Worm (Caenorhabditis elegans) whole organism, L1 larva: ENCODE data around the gene srv-5.
A peak's percentile ranks its signal among the peaks of the same experiment; 100 is the strongest.

Experiments
- C04F5.9 ChIP-seq: sonication (generic microtip); optimal IDR thresholded peaks from 2 replicates; lab custom pipeline; 2016; ENCODE audit warnings: missing genetic modification characterization, missing compliant biosample characterization
- C34B4.2 ChIP-seq: sonication (generic microtip); optimal IDR thresholded peaks from 2 replicates; lab custom pipeline; 2017; ENCODE audit warnings: mild to moderate bottlenecking, missing genetic modification characterization, missing compliant biosample characterization
- ama-1 ChIP-seq: fragments of 150-350 bp; optimal IDR thresholded peaks from 2 replicates; lab custom pipeline; 2014
- blmp-1 ChIP-seq: fragments of 150-350 bp; optimal IDR thresholded peaks from 2 replicates; lab custom pipeline; 2014; ENCODE audit warnings: missing biosample characterization, missing genetic modification characterization
- ceh-82 ChIP-seq, 3 experiments: fragments of 150-350 bp in 1 of 3; sonication (generic microtip) in 2 of 3; optimal IDR thresholded peaks; 2 replicates each; lab custom pipeline; 2014 to 2017; ENCODE audit warnings: missing biosample characterization in 3 of 3, missing genetic modification characterization in 3 of 3
- ceh-88 ChIP-seq: fragments of 200-800 bp; sonication (Bioruptor generic); IDR thresholded peaks from 2 replicates; pipeline ENCODE4 v1.3.6; 2022; ENCODE audit warnings: missing genetic modification characterization, missing compliant biosample characterization
- ceh-90 ChIP-seq: sonication (generic microtip); optimal IDR thresholded peaks from 2 replicates; lab custom pipeline; 2016; ENCODE audit warnings: missing genetic modification characterization, missing compliant biosample characterization
- dsc-1 ChIP-seq: sonication (generic microtip); optimal IDR thresholded peaks from 2 replicates; lab custom pipeline; 2016; ENCODE audit warnings: mild to moderate bottlenecking, missing genetic modification characterization, missing compliant biosample characterization
- efl-1 ChIP-seq, 4 experiments: fragments of 150-350 bp; optimal IDR thresholded peaks in 3 of 4; peaks in 1 of 4; 1 replicate in 1 of 4; 2 replicates in 3 of 4; lab custom pipeline; 2014; ENCODE audit warnings: missing biosample characterization in 2 of 4, missing genetic modification characterization in 2 of 4, missing genetic modification reagents in 2 of 4
- egl-13 ChIP-seq: sonication (generic microtip); optimal IDR thresholded peaks from 2 replicates; lab custom pipeline; 2016; ENCODE audit warnings: missing genotype, missing genetic modification reagents, missing genetic modification characterization, missing compliant biosample characterization
- elt-2 ChIP-seq: sonication (generic microtip); optimal IDR thresholded peaks from 2 replicates; lab custom pipeline; 2016; ENCODE audit warnings: missing genetic modification characterization, mild to moderate bottlenecking, inconsistent platforms, missing compliant biosample characterization, missing genetic modification reagents
- ets-5 ChIP-seq: fragments of 200-800 bp; sonication (Bioruptor generic); IDR thresholded peaks from 2 replicates; pipeline ENCODE4 v1.3.6; 2022; ENCODE audit warnings: missing genetic modification characterization, missing compliant biosample characterization
- fkh-10 ChIP-seq: sonication (generic microtip); optimal IDR thresholded peaks from 2 replicates; lab custom pipeline; 2017; ENCODE audit warnings: missing biosample characterization, missing genetic modification reagents, missing genetic modification characterization
- fkh-4 ChIP-seq: sonication (generic microtip); optimal IDR thresholded peaks from 2 replicates; lab custom pipeline; 2016; ENCODE audit warnings: missing compliant biosample characterization, missing genetic modification characterization, borderline replicate concordance
- fos-1 ChIP-seq: fragments of 150-350 bp; optimal IDR thresholded peaks from 2 replicates; lab custom pipeline; 2014; ENCODE audit warnings: missing biosample characterization, missing genetic modification characterization
- hpl-2 ChIP-seq: fragments of 150-350 bp; optimal IDR thresholded peaks from 2 replicates; lab custom pipeline; 2014; ENCODE audit warnings: missing biosample characterization, missing genetic modification reagents, missing genetic modification characterization
- jun-1 ChIP-seq: fragments of 150-350 bp; optimal IDR thresholded peaks from 2 replicates; lab custom pipeline; 2014; ENCODE audit warnings: missing biosample characterization, missing genetic modification reagents, missing genetic modification characterization
- lin-13 ChIP-seq: fragments of 150-350 bp; optimal IDR thresholded peaks from 2 replicates; lab custom pipeline; 2014; ENCODE audit warnings: missing biosample characterization, missing genetic modification reagents, missing genetic modification characterization
- lin-14 ChIP-seq: fragments of 200-800 bp; sonication (Bioruptor generic); optimal IDR thresholded peaks from 2 replicates; lab custom pipeline; 2018; ENCODE audit warnings: mild to moderate bottlenecking, missing genetic modification characterization, moderate library complexity, missing compliant biosample characterization
- lin-35 ChIP-seq, 2 experiments: fragments of 150-350 bp; optimal IDR thresholded peaks; 2 replicates each; lab custom pipeline; 2014; ENCODE audit warnings: missing biosample characterization in 2 of 2, missing genetic modification characterization in 2 of 2, missing genetic modification reagents in 2 of 2
- lin-39 ChIP-seq: fragments of 150-350 bp; optimal IDR thresholded peaks from 2 replicates; lab custom pipeline; 2014; ENCODE audit warnings: missing biosample characterization, missing genetic modification reagents, missing genetic modification characterization
- lsy-2 ChIP-seq, 2 experiments: fragments of 150-350 bp; optimal IDR thresholded peaks; 2 replicates each; lab custom pipeline; 2014; ENCODE audit warnings: missing biosample characterization in 2 of 2, missing genetic modification characterization in 2 of 2
- mdl-1 ChIP-seq, 2 experiments: fragments of 150-350 bp; optimal IDR thresholded peaks; 2 replicates each; lab custom pipeline; 2014 to 2017; ENCODE audit warnings: missing biosample characterization in 2 of 2, missing genetic modification characterization in 2 of 2, inconsistent platforms in 1 of 2
- nhr-11 ChIP-seq: fragments of 150-350 bp; optimal IDR thresholded peaks from 2 replicates; lab custom pipeline; 2014; ENCODE audit warnings: missing biosample characterization, missing genetic modification characterization
- nhr-19 ChIP-seq: fragments of 200-800 bp; sonication (Bioruptor generic); conservative IDR thresholded peaks from 2 replicates; pipeline ENCODE4 v1.3.6; 2022; ENCODE audit warnings: missing genetic modification characterization, missing compliant biosample characterization
- nhr-20 ChIP-seq: sonication (generic microtip); optimal IDR thresholded peaks from 2 replicates; lab custom pipeline; 2016; ENCODE audit warnings: mild to moderate bottlenecking, missing genetic modification characterization, missing compliant biosample characterization
- nhr-71 ChIP-seq: sonication (generic microtip); optimal IDR thresholded peaks from 2 replicates; lab custom pipeline; 2016; ENCODE audit warnings: mild to moderate bottlenecking, missing genetic modification characterization, moderate library complexity, missing compliant biosample characterization
- nhr-90 ChIP-seq: sonication (generic microtip); optimal IDR thresholded peaks from 2 replicates; lab custom pipeline; 2016; ENCODE audit warnings: mild to moderate bottlenecking, missing genetic modification characterization, missing compliant biosample characterization; ENCODE audit not compliant: poor library complexity
- pqm-1 ChIP-seq: sonication (generic microtip); optimal IDR thresholded peaks from 3 replicates; lab custom pipeline; 2017; ENCODE audit warnings: missing biosample characterization, missing genetic modification characterization
- rnt-1 ChIP-seq: sonication (generic microtip); optimal IDR thresholded peaks from 2 replicates; lab custom pipeline; 2016; ENCODE audit warnings: mild to moderate bottlenecking, missing genetic modification characterization, moderate library complexity, missing compliant biosample characterization
- snu-23 ChIP-seq: sonication (generic microtip); optimal IDR thresholded peaks from 2 replicates; lab custom pipeline; 2016; ENCODE audit warnings: missing genetic modification characterization, missing compliant biosample characterization
- sptf-1 ChIP-seq: fragments of 150-350 bp; optimal IDR thresholded peaks from 2 replicates; lab custom pipeline; 2014; ENCODE audit warnings: missing biosample characterization, missing genetic modification characterization
- sup-37 ChIP-seq: fragments of 200-800 bp; sonication (Bioruptor generic); optimal IDR thresholded peaks from 2 replicates; lab custom pipeline; 2018; ENCODE audit warnings: mild to moderate bottlenecking, missing genetic modification characterization, missing compliant biosample characterization
- tlp-1 ChIP-seq: fragments of 150-350 bp; optimal IDR thresholded peaks from 2 replicates; lab custom pipeline; 2014; ENCODE audit warnings: missing biosample characterization, missing genetic modification characterization
- unc-130 ChIP-seq: fragments of 150-350 bp; optimal IDR thresholded peaks from 2 replicates; lab custom pipeline; 2017; ENCODE audit warnings: missing biosample characterization, missing genetic modification characterization, inconsistent platforms
- unc-62 ChIP-seq: fragments of 150-350 bp; optimal IDR thresholded peaks from 2 replicates; lab custom pipeline; 2014; ENCODE audit warnings: missing biosample characterization, missing genetic modification reagents, missing genetic modification characterization
- unc-86 ChIP-seq: sonication (generic microtip); optimal IDR thresholded peaks from 2 replicates; lab custom pipeline; 2016; ENCODE audit warnings: missing genetic modification characterization, missing compliant biosample characterization
- vab-15 ChIP-seq: sonication (generic microtip); optimal IDR thresholded peaks from 2 replicates; lab custom pipeline; 2017; ENCODE audit warnings: missing genotype, mild to moderate bottlenecking, missing genetic modification characterization, missing compliant biosample characterization

Gene srv-5

DNA sequence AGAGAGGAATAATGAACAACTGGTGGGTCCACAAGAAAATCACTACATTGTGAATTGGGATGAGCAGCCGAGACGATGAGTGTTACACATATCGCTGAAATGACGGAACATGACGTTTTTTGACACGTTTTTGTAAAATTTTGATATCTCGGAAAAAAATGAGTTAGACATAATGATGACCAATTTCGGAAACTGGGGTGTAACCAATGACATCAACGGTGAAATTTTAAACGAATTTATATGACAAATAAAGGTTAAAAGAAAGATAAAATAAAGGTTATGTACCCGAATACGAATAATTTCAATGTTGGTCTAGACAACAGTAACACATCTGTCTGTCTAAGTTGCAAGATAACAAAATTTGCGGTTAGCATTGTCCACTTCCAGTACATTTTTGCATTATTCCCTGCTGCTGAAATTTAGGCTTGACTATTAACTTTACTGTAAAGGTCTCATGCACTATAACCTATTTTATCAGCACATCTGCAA, 27.2 kb downstream of the srv-5 start, which contains the start of the genes twk-28 and ets-9:
TSS of gene twk-28 (minus strand) at position 51 of the 489 bp plus-strand sequence.
TSS of gene ets-9 (plus strand) at position 410 of the 489 bp plus-strand sequence.
- no peak for TF ChIP-seq vab-15
- no peak for TF ChIP-seq snu-23 (GFP tag; lab: Kevin White, UChicago)
- TF ChIP-seq rnt-1 = peak; percentile 30

DNA sequence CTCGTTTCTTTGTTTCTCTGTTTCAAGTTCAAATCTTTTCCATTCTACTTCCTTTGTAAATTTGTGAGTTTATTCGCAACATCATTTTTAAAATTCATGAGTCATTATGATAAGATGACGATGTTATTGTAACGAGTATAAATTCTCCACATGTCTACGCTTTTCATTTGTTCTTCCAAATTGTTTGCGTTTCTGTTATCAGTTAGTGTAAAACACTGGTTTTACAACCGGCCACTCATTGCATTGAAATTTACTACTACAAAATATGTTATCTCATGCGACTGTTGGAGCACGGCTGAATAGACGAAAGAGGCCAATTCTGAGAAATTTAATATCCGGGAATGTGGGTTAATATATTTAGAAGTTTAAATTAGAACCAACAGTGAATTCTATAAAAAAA, 30.2 kb downstream of the srv-5 start, which contains the start of gene C52B9.19:
TSS of gene C52B9.19 (plus strand) at position 176 of the 400 bp plus-strand sequence.
- TF ChIP-seq pqm-1 (tag; lab: Kevin White, UChicago) (peak; percentile 45), unc-130 (tag; lab: Kevin White, UChicago) (no peak), elt-2 (peak; percentile 71), ets-5 (GFP tag; lab: Robert Waterston, UW) (no peak), lin-39 (tag; lab: Kevin White, UChicago) (no peak), blmp-1 (tag; lab: Kevin White, UChicago) (no peak), hpl-2 (no peak), jun-1 (tag; lab: Kevin White, UChicago) (peak; percentile 24)

DNA sequence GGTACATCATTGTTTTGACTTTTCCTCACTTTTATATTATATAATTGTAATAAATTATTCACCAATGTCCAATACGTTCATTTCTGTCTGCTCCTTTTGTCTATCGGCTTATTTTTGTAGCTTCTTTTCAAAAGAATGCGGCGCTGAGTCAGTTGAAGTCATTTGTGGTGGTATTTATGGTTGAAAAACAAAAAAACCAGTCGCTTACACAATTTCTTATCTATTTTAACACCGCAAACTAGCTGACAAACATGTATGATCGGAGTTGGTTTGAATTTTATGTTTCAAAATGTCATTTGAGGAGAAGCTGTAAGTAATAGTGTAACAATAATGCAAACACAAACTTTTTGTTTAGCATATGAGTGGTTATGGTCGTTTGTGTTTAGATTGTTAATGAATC, 31.8 kb downstream of the srv-5 start, which contains the start of gene ets-10:
TSS of gene ets-10 (plus strand) at position 201 of the 400 bp plus-strand sequence.
- TF ChIP-seq hpl-2 (no peak), egl-13 (no peak), jun-1 (tag; lab: Kevin White, UChicago) (no peak), elt-2 (no peak), tlp-1 (no peak), fos-1 (no peak), efl-1 (optimal IDR thresholded peaks at IDR 0.05; lab: Kevin White, UChicago) (no peak), efl-1 (GFP tag; optimal IDR thresholded peaks at IDR 0.05 in 1 of 2; lab: Kevin White, UChicago) (peak in 1 of 2 experiments; percentile 65)

DNA sequence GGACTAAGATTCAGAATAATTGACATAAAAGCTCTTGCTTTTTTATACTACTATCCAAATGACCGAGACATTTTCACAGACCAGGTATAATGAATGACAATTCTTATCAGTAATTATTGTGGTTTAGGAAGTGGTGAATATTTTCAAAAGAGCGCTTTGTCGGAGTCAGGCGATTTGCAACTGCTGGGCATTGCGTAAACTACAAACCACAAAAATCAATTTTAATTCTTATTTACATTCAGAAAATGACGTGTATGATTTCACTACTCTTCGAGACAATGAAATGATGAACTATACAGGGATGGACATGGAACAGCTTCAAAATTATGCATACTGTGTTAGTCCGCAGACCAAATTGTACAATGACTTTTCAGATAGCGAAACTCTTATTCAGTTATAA, 32.3 kb downstream of the srv-5 start:
- TF ChIP-seq lin-13 (no peak), hpl-2 (no peak), unc-86 (tag; lab: Kevin White, UChicago) (no peak), elt-2 (peak; percentile 19), C04F5.9 (no peak), nhr-90 (tag; lab: Kevin White, UChicago) (no peak), nhr-20 (tag; lab: Kevin White, UChicago) (no peak), nhr-71 (peak; percentile 39), efl-1 (optimal IDR thresholded peaks at IDR 0.05; lab: Kevin White, UChicago) (no peak), efl-1 (GFP tag; optimal IDR thresholded peaks at IDR 0.05 in 1 of 2; lab: Kevin White, UChicago) (peak in 1 of 2 experiments; percentile 38)

DNA sequence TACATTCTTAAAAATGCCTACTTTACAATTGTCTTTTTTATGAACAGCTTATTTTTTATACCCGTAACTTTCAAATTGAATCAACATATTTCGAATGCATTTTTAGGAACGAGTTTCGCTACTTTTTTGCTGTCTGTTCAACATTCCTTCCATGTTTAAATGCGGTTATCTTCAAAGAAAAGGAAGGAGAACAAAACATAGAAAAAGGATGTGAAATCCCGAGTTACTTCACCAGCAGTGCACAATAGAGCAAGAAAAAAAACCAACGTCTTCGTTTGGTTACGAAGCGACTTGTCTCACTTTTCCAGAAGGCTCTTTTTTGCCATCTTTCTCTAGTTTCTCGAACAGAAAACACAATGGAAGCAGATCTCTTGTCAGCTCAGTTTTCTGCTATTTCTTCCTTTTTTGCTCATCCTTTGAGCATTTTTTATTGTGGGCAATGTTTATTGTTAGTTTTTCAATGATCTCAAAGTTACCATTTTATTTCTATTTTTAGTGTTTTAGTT, 33.6 kb downstream of the srv-5 start, which contains the start of gene cka-2:
TSS of gene cka-2 (plus strand) at position 456 of the 506 bp plus-strand sequence.
- no peak for TF ChIP-seq ceh-88 (GFP tag; lab: Robert Waterston, UW)
- TF ChIP-seq nhr-71 = peak; percentile 8
- no peak for TF ChIP-seq sup-37 (GFP tag; lab: Kevin White, UChicago)
- peak; percentile 67 for TF ChIP-seq lin-14 (GFP tag; lab: Kevin White, UChicago)
- no peak for TF ChIP-seq nhr-19 (GFP tag; lab: Robert Waterston, UW)
- peak; percentile 76 for TF ChIP-seq fkh-10 (GFP tag; lab: Kevin White, UChicago)
- no peak for TF ChIP-seq sptf-1 (tag; lab: Kevin White, UChicago)
- peak in 1 of 3 experiments; percentile 23 for TF ChIP-seq ceh-82 (tag; optimal IDR thresholded peaks at IDR 0.05; lab: Kevin White, UChicago)
- TF ChIP-seq, all 84 proteins: peak for 4

DNA sequence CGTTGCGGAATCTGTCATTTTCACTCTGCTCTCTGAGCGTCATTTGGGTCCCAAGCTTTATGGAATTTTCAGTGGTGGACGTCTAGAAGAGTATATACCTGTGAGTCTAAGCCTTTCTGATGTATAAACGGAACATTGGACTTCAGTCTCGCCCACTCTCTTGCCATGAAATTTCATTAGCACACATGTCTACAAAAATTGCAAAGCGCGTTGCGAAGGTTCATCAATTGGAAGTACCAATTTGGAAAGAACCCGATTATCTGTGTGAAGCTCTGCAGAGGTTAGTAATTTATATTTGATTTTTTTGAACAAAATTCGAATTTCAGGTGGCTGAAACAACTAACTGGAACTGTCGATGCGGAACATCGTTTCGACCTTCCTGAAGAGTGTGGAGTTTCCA, 37.7 kb downstream of the srv-5 start:
- TF ChIP-seq mdl-1 (tag; optimal IDR thresholded peaks at IDR 0.05; lab: Kevin White, UChicago) (no peak), vab-15 (no peak), rnt-1 (no peak), lsy-2 (tag; optimal IDR thresholded peaks at IDR 0.05; lab: Kevin White, UChicago) (no peak), unc-62 (no peak), ceh-90 (tag; lab: Kevin White, UChicago) (no peak), sup-37 (GFP tag; lab: Kevin White, UChicago) (no peak), fkh-10 (GFP tag; lab: Kevin White, UChicago) (no peak), lin-35 (GFP tag; optimal IDR thresholded peaks at IDR 0.05; lab: Kevin White, UChicago) (no peak), dsc-1 (tag; lab: Kevin White, UChicago) (no peak), ama-1 (no peak), hpl-2 (no peak), unc-86 (tag; lab: Kevin White, UChicago) (no peak), fkh-4 (tag; lab: Kevin White, UChicago) (no peak), nhr-11 (no peak), jun-1 (tag; lab: Kevin White, UChicago) (no peak), C34B4.2 (no peak)
- TF ChIP-seq, all 84 proteins: peak for 0
